Worm (Caenorhabditis elegans): ENCODE data around the gene exc-14.

The exc-14 gene

ce11 chrV:5052233-5052632, 6.2 kb upstream of the exc-14 start, which contains the start of gene K11D12.12:
TSS of gene K11D12.12 (plus strand) at chrV:5052261.
- TF ChIP-seq efl-1 (optimal IDR thresholded peaks at IDR 0.05): no peak
- peak in 1 of 2 experiments; percentile 91 for TF ChIP-seq efl-1 (GFP tag; optimal IDR thresholded peaks at IDR 0.05 in 1 of 2)
- no peak for TF ChIP-seq nhr-12 (tag; optimal IDR thresholded peaks at IDR 0.05)

DNA sequence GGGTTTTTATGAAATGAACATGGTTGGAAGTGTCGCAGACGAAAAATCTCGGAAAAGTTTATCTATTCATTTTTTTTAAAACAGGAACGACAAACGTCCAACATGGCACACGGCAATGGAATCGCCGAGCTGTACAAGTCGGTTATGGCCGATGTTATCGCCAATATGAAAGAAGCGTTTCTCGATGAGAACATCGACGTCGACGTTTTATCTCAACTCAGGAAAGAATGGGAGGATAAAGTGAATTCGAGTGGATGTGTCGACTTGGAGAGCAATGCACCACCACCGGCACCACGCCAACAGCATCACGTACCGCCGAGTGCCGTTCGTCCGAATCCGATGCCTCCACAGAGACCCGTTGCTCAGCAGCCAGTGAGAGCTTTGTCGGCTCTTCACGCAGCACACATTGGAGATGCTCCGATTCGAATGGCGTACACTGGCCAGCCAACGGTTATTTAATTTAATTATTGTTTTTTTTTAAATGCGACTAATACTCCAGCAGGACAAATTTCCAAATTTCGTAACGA, 4.1 kb upstream of the exc-14 start:
- TF ChIP-seq ceh-63 (GFP tag; optimal IDR thresholded peaks at IDR 0.05): peak; percentile 50
- no peak for TF ChIP-seq aly-2 (tag; optimal IDR thresholded peaks at IDR 0.05)
- no peak for TF ChIP-seq efl-1 (optimal IDR thresholded peaks at IDR 0.05)
- peak in 1 of 2 experiments; percentile 40 for TF ChIP-seq efl-1 (GFP tag; optimal IDR thresholded peaks at IDR 0.05 in 1 of 2)
- peak; percentile 23 for TF ChIP-seq alr-1 (tag; optimal IDR thresholded peaks at IDR 0.05; ENCODE audit: borderline replicate concordance)

- peak; percentile 92 for TF ChIP-seq isw-1 (GFP tag; IDR thresholded peaks at IDR 0.05)
- TF ChIP-seq sup-37 (GFP tag; optimal IDR thresholded peaks at IDR 0.05): peak; percentile 87
- TF ChIP-seq ama-1 (optimal IDR thresholded peaks at IDR 0.05): peak; percentile 95
- peak; percentile 88 for TF ChIP-seq ceh-8 (GFP tag; optimal IDR thresholded peaks at IDR 0.05)
- peak; percentile 94 for TF ChIP-seq egl-13 (tag; optimal IDR thresholded peaks at IDR 0.05)
- TF ChIP-seq mab-9 (GFP tag; IDR thresholded peaks at IDR 0.05): peak; percentile 95
- TF ChIP-seq unc-130 (tag; optimal IDR thresholded peaks at IDR 0.05): peak; percentile 69
- TF ChIP-seq C34B4.2 (tag; optimal IDR thresholded peaks at IDR 0.05): peak; percentile 51
- TF ChIP-seq ceh-90 (tag; optimal IDR thresholded peaks at IDR 0.05): no peak
- peak; percentile 66 for TF ChIP-seq rnt-1 (tag; optimal IDR thresholded peaks at IDR 0.05)
- no peak for TF ChIP-seq nhr-84 (tag; optimal IDR thresholded peaks at IDR 0.05)
- TF ChIP-seq nhr-47 (tag; optimal IDR thresholded peaks at IDR 0.05): peak; percentile 98
- no peak for TF ChIP-seq aha-1 (tag; optimal IDR thresholded peaks at IDR 0.05)
- peak in 4 of 6 experiments; percentile 32 to 84 (median 57) for TF ChIP-seq elt-3 (tag; optimal IDR thresholded peaks at IDR 0.05)
- TF ChIP-seq C16A3.4 (tag; optimal IDR thresholded peaks at IDR 0.05): peak; percentile 91
- peak; percentile 95 to 96 for TF ChIP-seq lin-35 (GFP tag; optimal IDR thresholded peaks at IDR 0.05)
- no peak for TF ChIP-seq Y116A8C.19 (tag; optimal IDR thresholded peaks at IDR 0.05; ENCODE audit: borderline replicate concordance)
- peak; percentile 97 for TF ChIP-seq swsn-7 (tag; optimal IDR thresholded peaks at IDR 0.05)
- peak; percentile 91 for TF ChIP-seq pax-3 (tag; optimal IDR thresholded peaks at IDR 0.05)
- TF ChIP-seq pag-3 (tag; optimal IDR thresholded peaks at IDR 0.05; ENCODE audit: borderline replicate concordance, insufficient read depth): no peak
- TF ChIP-seq efl-1 (optimal IDR thresholded peaks at IDR 0.05): peak; percentile 82 to 95
- peak; percentile 92 to 99 for TF ChIP-seq efl-1 (GFP tag; optimal IDR thresholded peaks at IDR 0.05 in 1 of 2)
- TF ChIP-seq nhr-237 (tag; optimal IDR thresholded peaks at IDR 0.05): peak; percentile 75
- TF ChIP-seq skn-1 (tag; optimal IDR thresholded peaks at IDR 0.05): peak; percentile 84
- TF ChIP-seq hlh-4 (tag; optimal IDR thresholded peaks at IDR 0.05): peak; percentile 46
- TF ChIP-seq nhr-20 (tag; optimal IDR thresholded peaks at IDR 0.05): peak; percentile 98
- TF ChIP-seq sptf-1 (tag; optimal IDR thresholded peaks at IDR 0.05): no peak
- TF ChIP-seq unc-62 (GFP tag; optimal IDR thresholded peaks at IDR 0.05): no peak
- TF ChIP-seq lin-39 (tag; optimal IDR thresholded peaks at IDR 0.05): peak; percentile 82
- peak; percentile 93 for TF ChIP-seq ceh-88 (GFP tag; IDR thresholded peaks at IDR 0.05)
- TF ChIP-seq ceh-63 (GFP tag; optimal IDR thresholded peaks at IDR 0.05): peak; percentile 69
- TF ChIP-seq grh-1 (GFP tag; IDR thresholded peaks at IDR 0.05): peak; percentile 97
- TF ChIP-seq mdl-1 (tag; optimal IDR thresholded peaks at IDR 0.05): peak in 1 of 2 experiments; percentile 88
- TF ChIP-seq fkh-8 (tag; optimal IDR thresholded peaks at IDR 0.05): peak; percentile 98
- peak; percentile 96; the same call in 1 of the 2 replicates for TF ChIP-seq ets-5 (GFP tag; IDR thresholded peaks at IDR 0.05)
- peak; percentile 98 for TF ChIP-seq nhr-85 (tag)
- no peak for TF ChIP-seq pqm-1 (tag; optimal IDR thresholded peaks at IDR 0.05)
- TF ChIP-seq fos-1 (tag; optimal IDR thresholded peaks at IDR 0.05): peak; percentile 90
- TF ChIP-seq tlp-1 (tag; optimal IDR thresholded peaks at IDR 0.05): no peak
- TF ChIP-seq C04F5.9 (tag; optimal IDR thresholded peaks at IDR 0.05): peak; percentile 78
- TF ChIP-seq jun-1 (tag; optimal IDR thresholded peaks at IDR 0.05): peak; percentile 96
- TF ChIP-seq ceh-82 (tag; optimal IDR thresholded peaks at IDR 0.05): peak; percentile 56 to 89 (median 62)
- TF ChIP-seq nhr-12 (tag; optimal IDR thresholded peaks at IDR 0.05): peak; percentile 8
- TF ChIP-seq unc-98 (GFP tag; IDR thresholded peaks at IDR 0.05): peak; percentile 84
Observed at ce11 chrV:5049333-5049942, 3.4 kb upstream of the exc-14 start, which contains the start of the genes pqn-51 and K11D12.14. TSS of gene pqn-51 (plus strand) at chrV:5049607. TSS of gene K11D12.14 (plus strand) at chrV:5049636.
